Worm (Caenorhabditis elegans) whole organism, L2 larva: ENCODE measurements around the gene T28D6.3.
A peak's percentile ranks its signal among the peaks of the same experiment; 100 is the strongest.

Experiments used
- C34F6.9 ChIP-seq: fragments of 150-350 bp; optimal IDR thresholded peaks from 2 replicates; lab custom pipeline; 2014; ENCODE audit warnings: missing biosample characterization, missing genetic modification characterization
- R02D3.7 ChIP-seq: fragments of 150-350 bp; optimal IDR thresholded peaks from 2 replicates; lab custom pipeline; 2014; ENCODE audit warnings: missing biosample characterization, missing genetic modification characterization
- alr-1 ChIP-seq: fragments of 150-350 bp; optimal IDR thresholded peaks from 2 replicates; lab custom pipeline; 2014; ENCODE audit warnings: missing biosample characterization, missing genetic modification characterization
- ama-1 ChIP-seq: fragments of 150-350 bp; optimal IDR thresholded peaks from 2 replicates; lab custom pipeline; 2018; ENCODE audit warnings: inconsistent platforms
- ceh-16 ChIP-seq: fragments of 150-350 bp; optimal IDR thresholded peaks from 2 replicates; lab custom pipeline; 2014; ENCODE audit warnings: missing biosample characterization, missing genetic modification characterization
- crh-2 ChIP-seq: sonication (generic microtip); optimal IDR thresholded peaks from 2 replicates; lab custom pipeline; 2017; ENCODE audit warnings: missing biosample characterization, missing genetic modification characterization
- elt-1 ChIP-seq: fragments of 150-350 bp; optimal IDR thresholded peaks from 2 replicates; lab custom pipeline; 2014; ENCODE audit warnings: missing biosample characterization, missing genetic modification characterization
- elt-3 ChIP-seq: sonication (generic microtip); optimal IDR thresholded peaks from 2 replicates; lab custom pipeline; 2017; ENCODE audit warnings: missing biosample characterization, missing genetic modification characterization
- fos-1 ChIP-seq: fragments of 150-350 bp; optimal IDR thresholded peaks from 2 replicates; lab custom pipeline; 2014; ENCODE audit warnings: missing biosample characterization, missing genetic modification characterization
- gmeb-1 ChIP-seq: fragments of 150-350 bp; optimal IDR thresholded peaks from 2 replicates; lab custom pipeline; 2014; ENCODE audit warnings: missing biosample characterization, missing genetic modification characterization
- lin-13 ChIP-seq: fragments of 150-350 bp; optimal IDR thresholded peaks from 2 replicates; lab custom pipeline; 2014; ENCODE audit warnings: missing biosample characterization, missing genetic modification reagents, missing genetic modification characterization
- lin-39 ChIP-seq: fragments of 150-350 bp; optimal IDR thresholded peaks from 2 replicates; lab custom pipeline; 2014; ENCODE audit warnings: missing biosample characterization, missing genetic modification reagents, missing genetic modification characterization
- lsy-2 ChIP-seq, 2 experiments: fragments of 150-350 bp in 1 of 2; sonication (generic microtip) in 1 of 2; optimal IDR thresholded peaks; 2 replicates each; lab custom pipeline; 2014 to 2017; ENCODE audit warnings: missing biosample characterization in 2 of 2, missing genetic modification characterization in 2 of 2
- mab-5 ChIP-seq: fragments of 150-350 bp; optimal IDR thresholded peaks from 2 replicates; lab custom pipeline; 2014; ENCODE audit warnings: missing biosample characterization, missing genetic modification characterization
- nhr-129 ChIP-seq: fragments of 150-350 bp; optimal IDR thresholded peaks from 2 replicates; lab custom pipeline; 2014; ENCODE audit warnings: missing biosample characterization, missing genetic modification characterization
- nhr-23 ChIP-seq: fragments of 150-350 bp; optimal IDR thresholded peaks from 2 replicates; lab custom pipeline; 2014; ENCODE audit warnings: missing biosample characterization, missing genetic modification reagents, missing genetic modification characterization
- nhr-25 ChIP-seq: fragments of 150-350 bp; sonication (generic microtip); optimal IDR thresholded peaks from 3 replicates; lab custom pipeline; 2014; ENCODE audit warnings: missing biosample characterization, missing genetic modification characterization
- nhr-6 ChIP-seq: fragments of 150-350 bp; optimal IDR thresholded peaks from 2 replicates; lab custom pipeline; 2014; ENCODE audit warnings: missing biosample characterization, missing genetic modification characterization
- nhr-77 ChIP-seq: fragments of 150-350 bp; optimal IDR thresholded peaks from 2 replicates; lab custom pipeline; 2014; ENCODE audit warnings: missing biosample characterization, missing genetic modification characterization
- peb-1 ChIP-seq: fragments of 150-350 bp; optimal IDR thresholded peaks from 2 replicates; lab custom pipeline; 2014; ENCODE audit warnings: missing biosample characterization, missing genetic modification characterization
- sem-4 ChIP-seq: fragments of 150-350 bp; optimal IDR thresholded peaks from 2 replicates; lab custom pipeline; 2014; ENCODE audit warnings: missing biosample characterization, missing genetic modification reagents, missing genetic modification characterization
- skn-1 ChIP-seq: sonication (generic microtip); optimal IDR thresholded peaks from 2 replicates; lab custom pipeline; 2017; ENCODE audit warnings: missing biosample characterization, missing genetic modification characterization
- sma-3 ChIP-seq: sonication (generic microtip); optimal IDR thresholded peaks from 2 replicates; lab custom pipeline; 2016; ENCODE audit warnings: missing genetic modification reagents, missing genetic modification characterization, missing compliant biosample characterization
- sma-9 ChIP-seq, 2 experiments: fragments of 150-350 bp in 1 of 2; sonication (generic microtip) in 1 of 2; optimal IDR thresholded peaks; 2 replicates each; lab custom pipeline; 2014 to 2016; ENCODE audit warnings: missing genetic modification characterization in 2 of 2, mild to moderate bottlenecking in 1 of 2, missing biosample characterization in 1 of 2, missing compliant biosample characterization in 1 of 2, missing genetic modification reagents in 1 of 2, moderate library complexity in 1 of 2
- snpc-4 ChIP-seq: fragments of 150-350 bp; optimal IDR thresholded peaks from 2 replicates; lab custom pipeline; 2014; ENCODE audit warnings: missing biosample characterization, missing genetic modification characterization
- unc-39 ChIP-seq: fragments of 150-350 bp; optimal IDR thresholded peaks from 2 replicates; lab custom pipeline; 2014; ENCODE audit warnings: missing biosample characterization, missing genetic modification characterization
- unc-55 ChIP-seq: fragments of 150-350 bp; sonication (generic microtip); optimal IDR thresholded peaks from 3 replicates; lab custom pipeline; 2014; ENCODE audit warnings: missing biosample characterization, missing genetic modification reagents, missing genetic modification characterization
- unc-62 ChIP-seq: fragments of 150-350 bp; optimal IDR thresholded peaks from 2 replicates; lab custom pipeline; 2014; ENCODE audit warnings: missing biosample characterization, missing genetic modification reagents, missing genetic modification characterization
- zag-1 ChIP-seq: fragments of 150-350 bp; optimal IDR thresholded peaks from 2 replicates; lab custom pipeline; 2014; ENCODE audit warnings: missing biosample characterization, missing genetic modification characterization
- ztf-1 ChIP-seq: fragments of 200-800 bp; sonication (Bioruptor generic); conservative IDR thresholded peaks from 2 replicates; pipeline ENCODE4 v1.3.6; 2022; ENCODE audit warnings: missing genetic modification characterization, missing compliant biosample characterization
- ztf-4 ChIP-seq: fragments of 150-350 bp; optimal IDR thresholded peaks from 2 replicates; lab custom pipeline; 2014; ENCODE audit warnings: missing biosample characterization, missing genetic modification characterization

The T28D6.3 gene

ce11 chrIII:11380555-11380954, 14.0 kb downstream of the T28D6.3 start:
- TF ChIP-seq R02D3.7 (no peak), crh-2 (tag; lab: Kevin White, UChicago) (peak; percentile 18), nhr-25 (tag; lab: Kevin White, UChicago) (peak; percentile 19), C34F6.9 (tag; lab: Kevin White, UChicago) (peak; percentile 25), fos-1 (tag; lab: Kevin White, UChicago) (peak; percentile 49), nhr-129 (tag; lab: Kevin White, UChicago) (peak; percentile 21), lsy-2 (tag; optimal IDR thresholded peaks at IDR 0.05; lab: Kevin White, UChicago) (peak in 1 of 2 experiments; percentile 30), lin-13 (GFP tag; lab: Kevin White, UChicago) (peak; percentile 8), unc-39 (tag; lab: Kevin White, UChicago) (no peak), ceh-16 (tag; lab: Kevin White, UChicago) (no peak)

- TF ChIP-seq gmeb-1 (tag; lab: Kevin White, UChicago): no peak
- no peak for TF ChIP-seq unc-55
- no peak for TF ChIP-seq ztf-1
- no peak for TF ChIP-seq nhr-6 (tag; lab: Kevin White, UChicago)
- no peak for TF ChIP-seq nhr-129 (tag; lab: Kevin White, UChicago)
- TF ChIP-seq nhr-77 (tag; lab: Kevin White, UChicago): no peak
- TF ChIP-seq skn-1 (tag; lab: Kevin White, UChicago): no peak
- no peak for TF ChIP-seq zag-1 (tag; lab: Kevin White, UChicago)
- TF ChIP-seq, all 48 proteins: peak for 0
These were observed 15.4 kb downstream of the T28D6.3 start, which contains the start of gene subs-4 for ce11 chrIII:11381922-11382321. Gene subs-4 (plus strand): TSS chrIII:11382222.

DNA sequence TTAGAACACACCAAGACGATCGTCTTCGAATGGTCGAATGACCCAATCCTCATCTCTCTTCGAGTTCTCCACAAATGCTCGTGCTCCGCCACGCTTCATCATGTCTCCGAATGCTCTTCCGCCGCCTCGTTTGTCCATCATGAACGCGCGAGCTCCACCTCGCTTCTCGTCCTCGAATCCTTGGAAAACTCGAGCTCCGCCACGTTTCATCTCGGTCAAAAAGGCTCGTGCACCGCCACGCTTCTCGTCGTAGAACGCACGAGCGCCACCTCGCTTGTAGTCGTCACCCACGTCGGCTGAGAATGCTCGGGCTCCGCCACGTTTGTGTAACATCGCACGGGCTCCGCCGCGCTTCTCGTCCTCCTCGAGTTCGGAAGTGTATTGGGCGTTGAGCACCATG, 22.8 kb downstream of the T28D6.3 start:
- TF ChIP-seq elt-1 (no peak), skn-1 (tag; lab: Kevin White, UChicago) (no peak), fos-1 (tag; lab: Kevin White, UChicago) (no peak), nhr-77 (tag; lab: Kevin White, UChicago) (no peak), sem-4 (no peak), ama-1 (lab: Kevin White, UChicago) (no peak)

ce11 chrIII:11390832-11391231, 24.3 kb downstream of the T28D6.3 start:
- TF ChIP-seq ztf-4 (no peak), alr-1 (no peak), nhr-23 (tag; lab: Kevin White, UChicago) (no peak), elt-3 (tag; lab: Kevin White, UChicago) (no peak), unc-55 (no peak), snpc-4 (tag; lab: Kevin White, UChicago) (no peak), unc-39 (tag; lab: Kevin White, UChicago) (no peak), zag-1 (tag; lab: Kevin White, UChicago) (no peak), lin-39 (tag; lab: Kevin White, UChicago) (no peak), nhr-25 (tag; lab: Kevin White, UChicago) (no peak), gmeb-1 (tag; lab: Kevin White, UChicago) (no peak), sma-9 (GFP tag; optimal IDR thresholded peaks at IDR 0.05; lab: Kevin White, UChicago) (no peak), sma-9 (tag; optimal IDR thresholded peaks at IDR 0.05; lab: Kevin White, UChicago) (no peak)

DNA sequence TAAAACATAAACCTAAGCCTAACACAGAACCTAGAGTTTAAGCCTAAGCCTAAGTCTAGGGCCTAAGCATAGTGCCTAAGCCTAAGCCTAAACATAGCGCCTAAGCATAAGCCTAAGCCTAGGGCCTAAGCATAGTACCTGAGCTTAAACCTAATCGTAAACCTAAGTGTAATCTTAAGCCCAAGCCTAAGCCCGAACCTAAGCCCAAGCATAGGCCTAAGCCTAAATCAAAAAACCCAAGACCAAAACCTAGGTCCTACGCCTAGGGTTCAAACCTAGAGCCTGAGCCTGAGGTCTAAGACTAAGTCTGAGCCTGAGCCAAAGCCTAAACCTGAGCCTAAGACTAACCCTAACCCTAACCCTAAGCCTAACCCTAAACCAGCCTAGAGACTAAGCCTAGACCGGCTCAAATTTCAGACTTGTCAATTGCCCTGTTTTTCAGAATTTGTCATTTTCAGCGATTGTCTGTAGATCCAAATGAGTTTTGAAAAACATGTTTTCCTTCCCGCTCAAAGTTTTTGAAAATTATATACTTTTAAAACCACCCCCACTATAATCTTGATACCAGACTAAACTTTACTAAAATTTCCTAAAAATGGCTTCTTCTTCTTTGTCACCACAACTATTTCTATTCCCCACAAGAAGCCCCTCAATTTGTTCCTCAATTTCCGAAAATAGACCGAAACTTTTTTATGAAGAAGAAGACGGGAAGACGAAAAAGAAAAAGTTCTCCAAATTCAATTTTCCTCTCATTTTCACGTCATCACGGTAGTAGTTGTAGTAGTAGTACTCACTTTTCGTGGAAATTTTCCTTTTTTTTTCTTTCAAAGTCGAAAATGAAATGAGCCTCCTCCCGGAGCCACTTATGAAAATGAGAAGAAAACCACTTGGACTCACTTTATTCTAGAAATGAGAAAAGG, 25.3 kb downstream of the T28D6.3 start:
- TF ChIP-seq unc-55 (no peak), nhr-77 (tag; lab: Kevin White, UChicago) (no peak), sma-3 (GFP tag; lab: Kevin White, UChicago) (no peak), lin-13 (GFP tag; lab: Kevin White, UChicago) (no peak), C34F6.9 (tag; lab: Kevin White, UChicago) (peak; percentile 3), peb-1 (no peak), lsy-2 (tag; optimal IDR thresholded peaks at IDR 0.05; lab: Kevin White, UChicago) (peak in 1 of 2 experiments; percentile 28), fos-1 (tag; lab: Kevin White, UChicago) (no peak), crh-2 (tag; lab: Kevin White, UChicago) (no peak), ceh-16 (tag; lab: Kevin White, UChicago) (no peak), mab-5 (tag; lab: Kevin White, UChicago) (no peak), unc-62 (GFP tag; lab: Kevin White, UChicago) (no peak)
- TF ChIP-seq, all 48 proteins: peak for 2
